Worm (Caenorhabditis elegans) whole organism, L1 larva: ENCODE data around the gene eea-1.

ENCODE experiments used
- C04F5.9 ChIP-seq: sonication (generic microtip); optimal IDR thresholded peaks from 2 replicates; lab custom pipeline; 2016; ENCODE audit warnings: missing genetic modification characterization, missing compliant biosample characterization
- F16B12.6 ChIP-seq: fragments of 150-350 bp; optimal IDR thresholded peaks from 2 replicates; lab custom pipeline; 2014; ENCODE audit warnings: missing biosample characterization, missing genetic modification characterization
- Y116A8C.19 ChIP-seq: sonication (generic microtip); optimal IDR thresholded peaks from 2 replicates; lab custom pipeline; 2016; ENCODE audit warnings: missing compliant biosample characterization, missing genetic modification characterization, borderline replicate concordance
- alr-1 ChIP-seq: fragments of 200-800 bp; sonication (Bioruptor generic); optimal IDR thresholded peaks from 2 replicates; lab custom pipeline; 2018; ENCODE audit warnings: borderline replicate concordance, mild to moderate bottlenecking, missing genetic modification characterization, missing compliant biosample characterization
- aly-2 ChIP-seq: fragments of 150-350 bp; optimal IDR thresholded peaks from 2 replicates; lab custom pipeline; 2014; ENCODE audit warnings: missing biosample characterization, missing genetic modification characterization
- ceh-63 ChIP-seq: fragments of 200-800 bp; sonication (Bioruptor generic); optimal IDR thresholded peaks from 2 replicates; lab custom pipeline; 2018; ENCODE audit warnings: mild to moderate bottlenecking, missing genetic modification characterization, missing compliant biosample characterization
- ceh-8 ChIP-seq: fragments of 200-800 bp; sonication (Bioruptor generic); optimal IDR thresholded peaks from 2 replicates; lab custom pipeline; 2018; ENCODE audit warnings: mild to moderate bottlenecking, missing genetic modification characterization, moderate library complexity, missing compliant biosample characterization
- ceh-82 ChIP-seq, 3 experiments: fragments of 150-350 bp in 1 of 3; sonication (generic microtip) in 2 of 3; optimal IDR thresholded peaks; 2 replicates each; lab custom pipeline; 2014 to 2017; ENCODE audit warnings: missing biosample characterization in 3 of 3, missing genetic modification characterization in 3 of 3
- ceh-90 ChIP-seq: sonication (generic microtip); optimal IDR thresholded peaks from 2 replicates; lab custom pipeline; 2016; ENCODE audit warnings: missing genetic modification characterization, missing compliant biosample characterization
- ces-1 ChIP-seq: fragments of 150-350 bp; optimal IDR thresholded peaks from 2 replicates; lab custom pipeline; 2014; ENCODE audit warnings: missing biosample characterization, missing genetic modification reagents, missing genetic modification characterization
- dpl-1 ChIP-seq, 3 experiments: fragments of 150-350 bp in 2 of 3; sonication (generic microtip) in 1 of 3; optimal IDR thresholded peaks; 2 replicates each; lab custom pipeline; 2014 to 2017; ENCODE audit warnings: missing biosample characterization in 3 of 3, missing genetic modification characterization in 3 of 3, missing genetic modification reagents in 3 of 3
- efl-1 ChIP-seq, 4 experiments: fragments of 150-350 bp; optimal IDR thresholded peaks in 3 of 4; peaks in 1 of 4; 1 replicate in 1 of 4; 2 replicates in 3 of 4; lab custom pipeline; 2014; ENCODE audit warnings: missing biosample characterization in 2 of 4, missing genetic modification characterization in 2 of 4, missing genetic modification reagents in 2 of 4
- efl-3 ChIP-seq: fragments of 200-800 bp; sonication (Bioruptor generic); optimal IDR thresholded peaks from 2 replicates; lab custom pipeline; 2018; ENCODE audit warnings: mild to moderate bottlenecking, missing genetic modification characterization, missing compliant biosample characterization
- egl-13 ChIP-seq: sonication (generic microtip); optimal IDR thresholded peaks from 2 replicates; lab custom pipeline; 2016; ENCODE audit warnings: missing genotype, missing genetic modification reagents, missing genetic modification characterization, missing compliant biosample characterization
- egl-27 ChIP-seq, 2 experiments: fragments of 150-350 bp in 1 of 2; sonication (generic microtip); optimal IDR thresholded peaks; 3 replicates each; lab custom pipeline; 2017 to 2018; ENCODE audit warnings: missing biosample characterization in 2 of 2, missing genetic modification characterization in 2 of 2, missing genetic modification reagents in 2 of 2
- elt-3 ChIP-seq, 6 experiments: fragments of 150-350 bp in 1 of 6; sonication (generic microtip); optimal IDR thresholded peaks; 2 replicates each; lab custom pipeline; 2017 to 2018; ENCODE audit warnings: missing biosample characterization in 6 of 6, missing genetic modification characterization in 6 of 6, inconsistent platforms in 1 of 6
- fkh-8 ChIP-seq: sonication (generic microtip); optimal IDR thresholded peaks from 2 replicates; lab custom pipeline; 2016; ENCODE audit warnings: mild to moderate bottlenecking, missing genetic modification characterization, missing compliant biosample characterization
- hlh-4 ChIP-seq: sonication (generic microtip); optimal IDR thresholded peaks from 2 replicates; lab custom pipeline; 2016; ENCODE audit warnings: mild to moderate bottlenecking, missing genetic modification characterization, missing compliant biosample characterization
- irx-1 ChIP-seq: sonication (generic microtip); optimal IDR thresholded peaks from 2 replicates; lab custom pipeline; 2016; ENCODE audit warnings: missing genetic modification characterization, missing compliant biosample characterization
- isw-1 ChIP-seq: fragments of 200-800 bp; sonication (Bioruptor generic); IDR thresholded peaks from 2 replicates; pipeline ENCODE4 v1.3.6; 2022; ENCODE audit warnings: missing genetic modification characterization, missing compliant biosample characterization
- jun-1 ChIP-seq: fragments of 150-350 bp; optimal IDR thresholded peaks from 2 replicates; lab custom pipeline; 2014; ENCODE audit warnings: missing biosample characterization, missing genetic modification reagents, missing genetic modification characterization
- lin-13 ChIP-seq: fragments of 150-350 bp; optimal IDR thresholded peaks from 2 replicates; lab custom pipeline; 2014; ENCODE audit warnings: missing biosample characterization, missing genetic modification reagents, missing genetic modification characterization
- lin-14 ChIP-seq: fragments of 200-800 bp; sonication (Bioruptor generic); optimal IDR thresholded peaks from 2 replicates; lab custom pipeline; 2018; ENCODE audit warnings: mild to moderate bottlenecking, missing genetic modification characterization, moderate library complexity, missing compliant biosample characterization
- lin-35 ChIP-seq, 2 experiments: fragments of 150-350 bp; optimal IDR thresholded peaks; 2 replicates each; lab custom pipeline; 2014; ENCODE audit warnings: missing biosample characterization in 2 of 2, missing genetic modification characterization in 2 of 2, missing genetic modification reagents in 2 of 2
- lin-39 ChIP-seq: fragments of 150-350 bp; optimal IDR thresholded peaks from 2 replicates; lab custom pipeline; 2014; ENCODE audit warnings: missing biosample characterization, missing genetic modification reagents, missing genetic modification characterization
- lsy-2 ChIP-seq, 2 experiments: fragments of 150-350 bp; optimal IDR thresholded peaks; 2 replicates each; lab custom pipeline; 2014; ENCODE audit warnings: missing biosample characterization in 2 of 2, missing genetic modification characterization in 2 of 2
- mdl-1 ChIP-seq, 2 experiments: fragments of 150-350 bp; optimal IDR thresholded peaks; 2 replicates each; lab custom pipeline; 2014 to 2017; ENCODE audit warnings: missing biosample characterization in 2 of 2, missing genetic modification characterization in 2 of 2, inconsistent platforms in 1 of 2
- mef-2 ChIP-seq: fragments of 150-350 bp; optimal IDR thresholded peaks from 2 replicates; lab custom pipeline; 2014; ENCODE audit warnings: missing biosample characterization, missing genetic modification characterization
- nhr-19 ChIP-seq: fragments of 200-800 bp; sonication (Bioruptor generic); conservative IDR thresholded peaks from 2 replicates; pipeline ENCODE4 v1.3.6; 2022; ENCODE audit warnings: missing genetic modification characterization, missing compliant biosample characterization
- nhr-20 ChIP-seq: sonication (generic microtip); optimal IDR thresholded peaks from 2 replicates; lab custom pipeline; 2016; ENCODE audit warnings: mild to moderate bottlenecking, missing genetic modification characterization, missing compliant biosample characterization
- nhr-47 ChIP-seq: sonication (generic microtip); optimal IDR thresholded peaks from 2 replicates; lab custom pipeline; 2016; ENCODE audit warnings: mild to moderate bottlenecking, missing genetic modification characterization, moderate library complexity, missing compliant biosample characterization
- nhr-71 ChIP-seq: sonication (generic microtip); optimal IDR thresholded peaks from 2 replicates; lab custom pipeline; 2016; ENCODE audit warnings: mild to moderate bottlenecking, missing genetic modification characterization, moderate library complexity, missing compliant biosample characterization
- nhr-77 ChIP-seq: fragments of 150-350 bp; optimal IDR thresholded peaks from 2 replicates; lab custom pipeline; 2014; ENCODE audit warnings: missing biosample characterization, missing genetic modification characterization
- nhr-85 ChIP-seq: sonication (generic microtip); peaks from one replicate; lab custom pipeline; 2016; ENCODE audit warnings: missing genetic modification characterization, inconsistent platforms, missing compliant biosample characterization
- nhr-90 ChIP-seq: sonication (generic microtip); optimal IDR thresholded peaks from 2 replicates; lab custom pipeline; 2016; ENCODE audit warnings: mild to moderate bottlenecking, missing genetic modification characterization, missing compliant biosample characterization; ENCODE audit not compliant: poor library complexity
- pag-3 ChIP-seq: sonication (generic microtip); optimal IDR thresholded peaks from 2 replicates; lab custom pipeline; 2017; ENCODE audit warnings: missing genetic modification characterization, mild to moderate bottlenecking, missing compliant biosample characterization, antibody characterized with exemption, borderline replicate concordance; ENCODE audit not compliant: insufficient read depth
- pqm-1 ChIP-seq: sonication (generic microtip); optimal IDR thresholded peaks from 3 replicates; lab custom pipeline; 2017; ENCODE audit warnings: missing biosample characterization, missing genetic modification characterization
- rnt-1 ChIP-seq: sonication (generic microtip); optimal IDR thresholded peaks from 2 replicates; lab custom pipeline; 2016; ENCODE audit warnings: mild to moderate bottlenecking, missing genetic modification characterization, moderate library complexity, missing compliant biosample characterization
- skn-1 ChIP-seq: fragments of 150-350 bp; optimal IDR thresholded peaks from 2 replicates; lab custom pipeline; 2014; ENCODE audit warnings: missing biosample characterization, missing genetic modification characterization
- snpc-4 ChIP-seq: fragments of 150-350 bp; optimal IDR thresholded peaks from 2 replicates; lab custom pipeline; 2014; ENCODE audit warnings: missing biosample characterization, missing genetic modification characterization
- snu-23 ChIP-seq: sonication (generic microtip); optimal IDR thresholded peaks from 2 replicates; lab custom pipeline; 2016; ENCODE audit warnings: missing genetic modification characterization, missing compliant biosample characterization
- tbx-2 ChIP-seq: sonication (generic microtip); optimal IDR thresholded peaks from 2 replicates; lab custom pipeline; 2016; ENCODE audit warnings: missing genetic modification characterization, missing compliant biosample characterization
- unc-130 ChIP-seq: fragments of 150-350 bp; optimal IDR thresholded peaks from 2 replicates; lab custom pipeline; 2017; ENCODE audit warnings: missing biosample characterization, missing genetic modification characterization, inconsistent platforms
- unc-30 ChIP-seq: sonication (generic microtip); optimal IDR thresholded peaks from 2 replicates; lab custom pipeline; 2017; ENCODE audit warnings: missing biosample characterization, missing genetic modification characterization
- unc-98 ChIP-seq: fragments of 200-800 bp; sonication (Bioruptor generic); IDR thresholded peaks from 2 replicates; pipeline ENCODE4 v1.3.6; 2022; ENCODE audit warnings: missing genetic modification characterization, missing compliant biosample characterization
- ztf-11 ChIP-seq, 2 experiments: sonication (generic microtip); optimal IDR thresholded peaks; 2 replicates each; lab custom pipeline; 2016 to 2017; ENCODE audit warnings: missing genetic modification characterization in 2 of 2, missing biosample characterization in 1 of 2, missing compliant biosample characterization in 1 of 2
- ztf-4 ChIP-seq: fragments of 150-350 bp; optimal IDR thresholded peaks from 2 replicates; lab custom pipeline; 2014; ENCODE audit warnings: missing biosample characterization, missing genetic modification characterization

eea-1 gene

DNA sequence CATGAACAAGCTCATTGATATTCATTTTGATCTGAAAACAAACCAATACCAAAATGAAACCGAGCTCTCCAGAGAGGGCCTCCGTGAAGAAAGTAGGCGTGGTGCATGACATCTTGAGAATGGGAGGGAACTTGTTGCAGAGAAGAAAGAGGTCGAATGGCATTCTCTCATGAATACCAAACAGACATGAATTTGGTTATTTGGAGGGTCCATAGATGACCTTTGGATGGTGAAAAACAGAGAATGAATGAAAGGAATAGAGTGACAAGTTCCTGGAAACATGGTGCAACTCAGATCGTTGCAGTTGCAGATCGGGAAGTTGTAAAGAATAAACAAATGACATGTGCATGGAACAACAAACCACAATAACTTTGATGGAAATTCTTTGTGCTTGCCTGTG is 20.8 kb downstream of the eea-1 start, which contains the start of gene T10G3.8:
T10G3.8 (minus strand) TSS at position 101 of the 400 bp plus-strand sequence.
- TF ChIP-seq lin-35 (GFP tag; optimal IDR thresholded peaks at IDR 0.05; lab: Kevin White, UChicago), result no peak
- TF ChIP-seq efl-1 (optimal IDR thresholded peaks at IDR 0.05; lab: Kevin White, UChicago), result no peak
- peak in 1 of 2 experiments; percentile 66 for TF ChIP-seq efl-1 (GFP tag; optimal IDR thresholded peaks at IDR 0.05 in 1 of 2; lab: Kevin White, UChicago)

DNA sequence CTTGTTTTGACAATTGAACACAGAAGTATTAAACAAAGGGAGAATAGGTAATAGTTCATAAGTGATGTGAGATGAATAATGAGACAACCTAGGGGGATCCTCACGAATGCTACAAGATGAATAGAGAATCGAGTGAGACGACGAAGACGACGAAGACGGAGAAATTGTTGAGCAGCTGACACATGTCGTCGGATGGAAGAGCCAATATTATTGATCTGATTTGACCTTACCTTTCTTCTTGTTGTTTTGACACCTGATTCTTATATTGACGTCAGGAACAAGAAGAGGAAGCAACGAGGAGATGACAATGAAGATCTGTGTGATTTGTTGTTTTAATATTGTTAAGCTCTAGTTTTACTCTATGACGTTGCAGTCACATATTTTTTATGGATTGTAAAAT is 23.7 kb downstream of the eea-1 start, which contains the start of gene T10G3.1:
T10G3.1 (minus strand) TSS at position 213 of the 400 bp plus-strand sequence.
- no peak for TF ChIP-seq egl-27 (tag; optimal IDR thresholded peaks at IDR 0.05; lab: Kevin White, UChicago)
- TF ChIP-seq mef-2, result no peak
- TF ChIP-seq skn-1 (tag; lab: Kevin White, UChicago), result no peak
- no peak for TF ChIP-seq elt-3 (tag; optimal IDR thresholded peaks at IDR 0.05; lab: Kevin White, UChicago)
- TF ChIP-seq rnt-1 (tag; lab: Kevin White, UChicago), result peak; percentile 75
- TF ChIP-seq pag-3 (tag; lab: Kevin White, UChicago), result no peak
- peak; percentile 17 for TF ChIP-seq ztf-4
- TF ChIP-seq tbx-2 (tag; lab: Kevin White, UChicago), result peak; percentile 8
- peak; percentile 37 to 44 for TF ChIP-seq lsy-2 (tag; optimal IDR thresholded peaks at IDR 0.05; lab: Kevin White, UChicago)
- no peak for TF ChIP-seq hlh-4
- TF ChIP-seq unc-130 (tag; lab: Kevin White, UChicago), result peak; percentile 37
- no peak for TF ChIP-seq snpc-4
- peak; percentile 70 for TF ChIP-seq lin-14
- TF ChIP-seq efl-1 (optimal IDR thresholded peaks at IDR 0.05; lab: Kevin White, UChicago), result peak in 1 of 2 experiments; percentile 22
- peak in 1 of 2 experiments; percentile 56 for TF ChIP-seq efl-1 (GFP tag; optimal IDR thresholded peaks at IDR 0.05 in 1 of 2; lab: Kevin White, UChicago)
- TF ChIP-seq irx-1 (tag; lab: Kevin White, UChicago), result no peak
- no peak for TF ChIP-seq F16B12.6
- TF ChIP-seq ztf-11 (tag; optimal IDR thresholded peaks at IDR 0.05; lab: Kevin White, UChicago), result no peak
- TF ChIP-seq efl-3 (GFP tag; lab: Kevin White, UChicago), result no peak
- TF ChIP-seq nhr-77 (tag; lab: Kevin White, UChicago), result no peak
- TF ChIP-seq nhr-85, result no peak
- TF ChIP-seq Y116A8C.19, result no peak
- TF ChIP-seq nhr-19 (GFP tag; lab: Robert Waterston, UW), result peak; percentile 52
- no peak for TF ChIP-seq alr-1 (tag; lab: Kevin White, UChicago)
- peak; percentile 40 for TF ChIP-seq snu-23 (GFP tag; lab: Kevin White, UChicago)
- no peak for TF ChIP-seq ceh-82 (tag; optimal IDR thresholded peaks at IDR 0.05; lab: Kevin White, UChicago)
- TF ChIP-seq C04F5.9 (tag; lab: Kevin White, UChicago), result no peak
- no peak for TF ChIP-seq ceh-90 (tag; lab: Kevin White, UChicago)
- TF ChIP-seq aly-2, result no peak
- no peak for TF ChIP-seq pqm-1 (tag; lab: Kevin White, UChicago)
- peak; percentile 85 for TF ChIP-seq nhr-71 (tag; lab: Kevin White, UChicago)
- TF ChIP-seq nhr-20, result peak; percentile 31
- TF ChIP-seq mdl-1 (tag; optimal IDR thresholded peaks at IDR 0.05; lab: Kevin White, UChicago), result no peak
- TF ChIP-seq, all 84 proteins: peak for 11

DNA sequence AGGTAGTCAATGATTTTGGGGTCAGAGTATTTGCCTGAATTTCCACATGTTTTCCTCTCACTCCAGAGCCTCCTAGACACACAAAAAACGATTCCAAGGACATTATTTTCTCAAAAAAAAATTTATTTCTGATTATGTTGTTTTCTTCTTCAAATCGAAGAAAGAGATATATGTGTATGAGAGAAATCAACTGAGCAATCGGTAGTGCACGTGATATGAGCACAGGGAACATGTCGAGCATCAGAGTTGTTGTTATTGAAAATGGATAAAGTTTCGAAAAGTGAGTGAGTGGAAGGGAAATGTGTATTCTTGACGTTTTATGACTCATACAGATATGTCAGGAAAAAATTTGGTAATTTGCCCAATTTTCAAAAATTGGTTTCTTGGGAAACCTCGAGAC is 25.1 kb downstream of the eea-1 start:
- no peak for TF ChIP-seq ceh-82 (tag; optimal IDR thresholded peaks at IDR 0.05; lab: Kevin White, UChicago)
- no peak for TF ChIP-seq lin-13 (GFP tag; lab: Kevin White, UChicago)
- TF ChIP-seq lin-39 (tag; lab: Kevin White, UChicago), result no peak
- TF ChIP-seq egl-13 (tag; lab: Kevin White, UChicago), result no peak
- TF ChIP-seq ceh-63 (GFP tag; lab: Kevin White, UChicago), result no peak
- TF ChIP-seq jun-1 (tag; lab: Kevin White, UChicago), result no peak
- no peak for TF ChIP-seq dpl-1 (GFP tag; optimal IDR thresholded peaks at IDR 0.05; lab: Kevin White, UChicago)
- TF ChIP-seq mdl-1 (tag; optimal IDR thresholded peaks at IDR 0.05; lab: Kevin White, UChicago), result no peak
- TF ChIP-seq nhr-90 (tag; lab: Kevin White, UChicago), result no peak
- TF ChIP-seq ces-1, result no peak
- no peak for TF ChIP-seq isw-1
- TF ChIP-seq Y116A8C.19, result no peak
- TF ChIP-seq pag-3 (tag; lab: Kevin White, UChicago), result no peak
- peak; percentile 54 for TF ChIP-seq lin-14
- TF ChIP-seq fkh-8 (tag; lab: Kevin White, UChicago), result no peak
- TF ChIP-seq tbx-2 (tag; lab: Kevin White, UChicago), result no peak
- TF ChIP-seq ceh-8, result no peak
- TF ChIP-seq nhr-20, result no peak
- TF ChIP-seq unc-30 (tag; lab: Kevin White, UChicago), result no peak
- no peak for TF ChIP-seq nhr-47 (tag; lab: Kevin White, UChicago)
- TF ChIP-seq hlh-4, result no peak
- TF ChIP-seq unc-98 (GFP tag; lab: Robert Waterston, UW), result no peak
- TF ChIP-seq lsy-2 (tag; optimal IDR thresholded peaks at IDR 0.05; lab: Kevin White, UChicago), result peak; percentile 35 to 47
